Worm (Caenorhabditis elegans): Measurements from ENCODE around the gene F11C1.1.

Gene F11C1.1

ce11 chrX:13038791-13039190 is 48.4 kb upstream of the F11C1.1 start (continued):
- TF ChIP-seq attf-6 (GFP tag; IDR thresholded peaks at IDR 0.05) (no peak), repo-1 (tag; optimal IDR thresholded peaks at IDR 0.05) (no peak), K11D2.4 (GFP tag; IDR thresholded peaks at IDR 0.05) (0 out of 2 replicates have a peak, but pooled peaks have one; percentile 17), rec-8 (tag; optimal IDR thresholded peaks at IDR 0.05) (peak; percentile 40 to 52), B0035.1 (tag; optimal IDR thresholded peaks at IDR 0.05) (peak; percentile 51), hmg-1.2 (GFP tag; IDR thresholded peaks at IDR 0.05) (no peak; the same call in 1 of the 2 replicates), lin-35 (GFP tag; optimal IDR thresholded peaks at IDR 0.05) (peak in 1 of 3 experiments; percentile 17), zfh-2 (GFP tag; conservative IDR thresholded peaks at IDR 0.05) (no peak), somi-1 (GFP tag; optimal IDR thresholded peaks at IDR 0.05) (no peak), ceh-58 (GFP tag; IDR thresholded peaks at IDR 0.05) (no peak), mxl-1 (tag; optimal IDR thresholded peaks at IDR 0.05) (peak; percentile 47), F52B5.7 (tag; optimal IDR thresholded peaks at IDR 0.05) (no peak), ceh-40 (GFP tag; IDR thresholded peaks at IDR 0.05) (peak; percentile 71; the same call in 1 of the 2 replicates), efl-1 (GFP tag; optimal IDR thresholded peaks at IDR 0.05) (no peak), B0336.3 (GFP tag; IDR thresholded peaks at IDR 0.05) (no peak; the same call in 1 of the 2 replicates), ztf-25 (GFP tag; IDR thresholded peaks at IDR 0.05) (0 out of 2 replicates have a peak, but pooled peaks have one; percentile 48), xnd-1 (tag; optimal IDR thresholded peaks at IDR 0.05) (no peak), sptf-2 (GFP tag; optimal IDR thresholded peaks at IDR 0.05) (peak; percentile 53), nhr-120 (GFP tag; IDR thresholded peaks at IDR 0.05) (no peak), ztf-18 (tag; optimal IDR thresholded peaks at IDR 0.05) (peak; percentile 62), egrh-3 (GFP tag; IDR thresholded peaks at IDR 0.05) (no peak; the same call in 1 of the 2 replicates), madf-8 (GFP tag; conservative IDR thresholded peaks at IDR 0.05) (no peak), nfyb-1 (GFP tag; IDR thresholded peaks at IDR 0.05) (no peak), atf-7 (tag; optimal IDR thresholded peaks at IDR 0.05) (peak; percentile 12), egl-18 (GFP tag; IDR thresholded peaks at IDR 0.05) (no peak), snpc-4 (GFP tag; optimal IDR thresholded peaks at IDR 0.05) (peak; percentile 73), snpc-4 (tag; optimal IDR thresholded peaks at IDR 0.05) (peak in 1 of 4 experiments; percentile 56), unc-62 (GFP tag; optimal IDR thresholded peaks at IDR 0.05) (no peak), nhr-80 (tag; optimal IDR thresholded peaks at IDR 0.05) (peak; percentile 60), hlh-12 (tag; optimal IDR thresholded peaks at IDR 0.05) (no peak), Y56A3A.18 (GFP tag; IDR thresholded peaks at IDR 0.05) (peak; percentile 27; the same call in 1 of the 2 replicates), F49E8.2 (tag; optimal IDR thresholded peaks at IDR 0.05; ENCODE audit: insufficient read depth) (no peak), nhr-179 (tag; optimal IDR thresholded peaks at IDR 0.05) (peak; percentile 64), fkh-3 (tag; optimal IDR thresholded peaks at IDR 0.05) (no peak), ccch-3 (GFP tag; optimal IDR thresholded peaks at IDR 0.05) (no peak), lir-1 (GFP tag; conservative IDR thresholded peaks at IDR 0.05) (no peak), aptf-3 (GFP tag; IDR thresholded peaks at IDR 0.05) (0 out of 2 replicates have a peak, but pooled peaks have one; percentile 59), tlf-1 (GFP tag; optimal IDR thresholded peaks at IDR 0.05) (no peak), ZK185.1 (tag; optimal IDR thresholded peaks at IDR 0.05; ENCODE audit: poor library complexity, severe bottlenecking) (peak; percentile 34), hrde-1 (tag; optimal IDR thresholded peaks at IDR 0.05; ENCODE audit: borderline replicate concordance) (no peak), snpc-1.1 (tag; optimal IDR thresholded peaks at IDR 0.05; ENCODE audit: insufficient read depth) (peak; percentile 43), C06A6.2 (GFP tag; conservative IDR thresholded peaks at IDR 0.05) (no peak), D2030.7 (GFP tag; IDR thresholded peaks at IDR 0.05) (peak; percentile 86), cebp-2 (GFP tag; IDR thresholded peaks at IDR 0.05) (peak; percentile 87; the same call in 1 of the 2 replicates), madf-10 (tag; optimal IDR thresholded peaks at IDR 0.05) (peak; percentile 56), egl-44 (GFP tag; IDR thresholded peaks at IDR 0.05) (peak; percentile 79), Y53G8AR.9 (GFP tag; conservative IDR thresholded peaks at IDR 0.05) (no peak), tbp1 (GFP tag; optimal IDR thresholded peaks at IDR 0.05) (peak; percentile 87), dox-1 (GFP tag; IDR thresholded peaks at IDR 0.05) (peak; percentile 87; the same call in 1 of the 2 replicates)

Data from whole organism, young adult.